Worm (Caenorhabditis elegans): ENCODE results near the gene clec-43.
"Not testable (repeated sequence)": the region's sequence is repeated elsewhere in the genome, so short reads cannot be mapped to it uniquely, and the experiment has no call there.

The clec-43 gene

DNA sequence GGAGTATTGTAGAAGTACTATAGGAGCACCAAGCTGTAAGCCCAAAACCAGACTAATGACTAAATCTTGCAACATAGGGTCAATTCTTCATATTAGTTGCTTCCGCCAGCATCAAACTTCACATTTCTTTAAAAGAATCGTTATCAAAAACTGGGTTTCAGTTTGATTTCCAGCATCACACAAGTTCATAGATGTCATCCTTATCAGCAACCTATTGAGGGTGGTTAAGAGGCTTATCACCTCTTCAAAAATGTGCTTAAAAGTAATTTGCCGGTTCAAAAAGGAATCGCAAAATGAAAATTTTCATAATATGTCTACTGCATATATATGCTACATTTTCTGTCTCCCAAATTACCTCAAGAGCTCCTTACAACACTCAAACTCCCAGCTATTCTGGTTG, at the start of gene clec-43:
TSS of gene clec-43 (plus strand) at position 294 of the 400 bp plus-strand sequence.
- TF ChIP-seq him-1 (tag; optimal IDR thresholded peaks at IDR 0.05), result no peak

ce11 chrII:900720-901332, 43.0 kb upstream of the clec-43 start, which contains the start of gene T07D3.9:
Gene T07D3.9 (minus strand): TSS chrII:900913.
- TF ChIP-seq him-1 (tag; optimal IDR thresholded peaks at IDR 0.05) (no peak), dao-5 (tag; optimal IDR thresholded peaks at IDR 0.05) (no peak), W03F9.2 (tag; optimal IDR thresholded peaks at IDR 0.05) (no peak)

- no peak for TF ChIP-seq W03F9.2 (tag; optimal IDR thresholded peaks at IDR 0.05)
Measured at ce11 chrII:901632-902031, 42.2 kb upstream of the clec-43 start, which contains the start of gene T07D3.2. Gene T07D3.2 (plus strand): TSS chrII:901932.

- TF ChIP-seq him-1 (tag; optimal IDR thresholded peaks at IDR 0.05), result no peak
- no peak for TF ChIP-seq dao-5 (tag; optimal IDR thresholded peaks at IDR 0.05)
- no peak for TF ChIP-seq W03F9.2 (tag; optimal IDR thresholded peaks at IDR 0.05)
Measured at ce11 chrII:905335-905734, 38.5 kb upstream of the clec-43 start.

DNA sequence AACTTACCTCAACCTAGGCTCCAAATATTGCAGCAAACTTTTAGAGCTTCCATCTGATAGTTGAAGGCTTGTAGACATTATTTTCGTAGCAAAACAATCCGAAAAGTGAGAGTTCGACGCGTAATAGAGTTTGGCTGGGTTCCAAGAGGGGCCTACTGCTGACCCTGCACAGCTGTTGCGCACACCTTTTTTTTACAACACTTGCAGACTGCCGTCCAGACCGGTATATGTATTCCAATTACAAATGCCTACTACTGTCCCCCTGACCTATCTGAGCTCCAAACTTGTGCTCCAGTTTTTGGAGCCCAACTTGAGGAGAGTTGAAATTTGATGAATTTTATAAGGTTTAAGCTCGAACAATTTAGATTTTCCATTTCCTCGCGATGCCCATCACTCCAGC, 34.3 kb upstream of the clec-43 start, which contains the start of the genes fbxc-24 and fbxc-27:
TSS of gene fbxc-24 (minus strand) at position 101 of the 400 bp plus-strand sequence.
TSS of gene fbxc-27 (plus strand) at position 216 of the 400 bp plus-strand sequence.
- TF ChIP-seq dao-5 (tag; optimal IDR thresholded peaks at IDR 0.05) (no peak), W03F9.2 (tag; optimal IDR thresholded peaks at IDR 0.05) (no peak), him-1 (tag; optimal IDR thresholded peaks at IDR 0.05) (no peak)

DNA sequence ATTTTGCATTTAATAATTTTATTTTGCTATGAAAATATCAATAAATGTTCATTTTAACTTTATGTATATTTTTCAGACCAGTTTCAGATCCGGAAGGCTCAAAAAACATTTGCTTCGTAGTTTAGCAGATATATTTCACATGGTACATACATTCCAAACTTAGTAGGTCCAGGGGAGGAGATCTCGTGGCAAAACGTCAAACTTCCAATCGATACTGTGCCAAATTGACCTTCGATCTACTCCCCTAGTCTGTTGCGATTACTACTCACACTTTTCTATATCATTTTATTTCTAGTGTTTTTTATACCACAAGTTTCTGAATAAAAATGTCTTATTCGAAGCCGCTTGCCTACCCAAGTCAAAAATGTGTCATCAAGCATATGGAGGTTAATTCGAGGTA, 32.2 kb upstream of the clec-43 start, which contains the start of gene fbxc-31:
TSS of gene fbxc-31 (plus strand) at position 301 of the 400 bp plus-strand sequence.
- TF ChIP-seq W03F9.2 (tag; optimal IDR thresholded peaks at IDR 0.05) (no peak), him-1 (tag; optimal IDR thresholded peaks at IDR 0.05) (no peak), dao-5 (tag; optimal IDR thresholded peaks at IDR 0.05) (no peak)

ce11 chrII:913222-913722, 30.6 kb upstream of the clec-43 start, which contains the start of gene fbxc-33:
Gene fbxc-33 (plus strand): TSS chrII:913672.
- no peak for TF ChIP-seq W03F9.2 (tag; optimal IDR thresholded peaks at IDR 0.05)
- no peak for TF ChIP-seq dao-5 (tag; optimal IDR thresholded peaks at IDR 0.05)
- no peak for TF ChIP-seq him-1 (tag; optimal IDR thresholded peaks at IDR 0.05)

ce11 chrII:915206-915605, 28.7 kb upstream of the clec-43 start:
- TF ChIP-seq W03F9.2 (tag; optimal IDR thresholded peaks at IDR 0.05), result no peak
- no peak for TF ChIP-seq him-1 (tag; optimal IDR thresholded peaks at IDR 0.05)
- no peak for TF ChIP-seq dao-5 (tag; optimal IDR thresholded peaks at IDR 0.05)

- TF ChIP-seq him-1 (tag; optimal IDR thresholded peaks at IDR 0.05) (no peak), W03F9.2 (tag; optimal IDR thresholded peaks at IDR 0.05) (no peak), dao-5 (tag; optimal IDR thresholded peaks at IDR 0.05) (no peak)
Measured at ce11 chrII:915780-916179, 28.1 kb upstream of the clec-43 start, which contains the start of gene fbxc-29. Gene fbxc-29 (plus strand): TSS chrII:916080.

ce11 chrII:917324-917723, 26.5 kb upstream of the clec-43 start, which contains the start of gene fbxc-30:
Gene fbxc-30 (plus strand): TSS chrII:917624.
- TF ChIP-seq him-1 (tag; optimal IDR thresholded peaks at IDR 0.05) (no peak), W03F9.2 (tag; optimal IDR thresholded peaks at IDR 0.05) (no peak), dao-5 (tag; optimal IDR thresholded peaks at IDR 0.05) (no peak)

DNA sequence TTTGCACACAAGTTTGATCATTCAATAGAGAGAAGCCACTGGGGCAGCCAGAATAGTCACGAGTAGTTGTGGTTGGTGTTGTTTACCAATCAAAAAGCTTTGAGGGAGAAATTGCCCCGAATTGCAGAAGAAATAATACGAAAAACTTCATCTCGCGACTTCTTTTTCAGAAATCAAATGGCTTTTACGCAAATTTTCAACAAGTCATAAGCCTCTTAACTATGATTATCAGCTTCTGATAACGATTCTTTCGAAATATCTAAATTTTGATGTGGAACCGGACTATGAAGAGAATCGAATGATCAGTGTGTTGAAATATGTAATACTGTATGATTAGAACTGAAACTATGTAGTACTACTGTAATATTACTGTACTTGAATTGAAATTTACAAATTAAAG, 23.5 kb upstream of the clec-43 start:
- TF ChIP-seq dao-5 (tag; optimal IDR thresholded peaks at IDR 0.05) (no peak), him-1 (tag; optimal IDR thresholded peaks at IDR 0.05) (no peak)

DNA sequence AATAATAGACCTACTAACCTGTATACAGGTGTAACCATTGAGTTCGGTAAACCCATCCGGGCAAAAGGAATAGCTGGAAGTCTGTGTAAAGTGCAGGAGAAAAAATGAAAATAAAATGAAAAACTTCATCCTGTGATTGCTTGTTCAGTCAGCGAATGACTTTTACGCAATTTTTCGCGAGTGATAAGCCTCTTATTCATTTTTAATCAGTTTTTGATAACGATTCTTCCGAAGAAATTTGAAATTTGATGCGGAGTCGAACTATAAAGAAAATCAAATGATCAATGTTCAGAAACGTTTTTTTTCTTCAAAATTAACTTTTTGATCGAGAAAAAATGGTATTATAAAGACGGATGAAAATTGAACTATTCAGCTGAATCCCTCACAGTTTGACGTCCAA, 21.1 kb upstream of the clec-43 start:
- no peak for TF ChIP-seq him-1 (tag; optimal IDR thresholded peaks at IDR 0.05)
- no peak for TF ChIP-seq W03F9.2 (tag; optimal IDR thresholded peaks at IDR 0.05)
- TF ChIP-seq dao-5 (tag; optimal IDR thresholded peaks at IDR 0.05), result no peak

- no peak for TF ChIP-seq dao-5 (tag; optimal IDR thresholded peaks at IDR 0.05)
- no peak for TF ChIP-seq him-1 (tag; optimal IDR thresholded peaks at IDR 0.05)
- TF ChIP-seq W03F9.2 (tag; optimal IDR thresholded peaks at IDR 0.05), result no peak
Measured at ce11 chrII:923521-923920, 20.3 kb upstream of the clec-43 start, which contains the start of gene fbxc-28. Gene fbxc-28 (plus strand): TSS chrII:923821.

- TF ChIP-seq dao-5 (tag; optimal IDR thresholded peaks at IDR 0.05) (no peak), W03F9.2 (tag; optimal IDR thresholded peaks at IDR 0.05) (no peak), him-1 (tag; optimal IDR thresholded peaks at IDR 0.05) (no peak)
Measured at ce11 chrII:927331-927730, 16.5 kb upstream of the clec-43 start, which contains the start of gene R07C3.13. Gene R07C3.13 (minus strand): TSS chrII:927431.

- TF ChIP-seq dao-5, him-1, W03F9.2 (tag; optimal IDR thresholded peaks at IDR 0.05): not testable (repeated sequence)
Measured at ce11 chrII:930871-931270, 13.0 kb upstream of the clec-43 start, which contains the start of gene fbxc-34. Gene fbxc-34 (plus strand): TSS chrII:931171.

All from whole organism, L4/young adult.